Worm (Caenorhabditis elegans): ENCODE data around the gene exl-1.

Gene exl-1

DNA sequence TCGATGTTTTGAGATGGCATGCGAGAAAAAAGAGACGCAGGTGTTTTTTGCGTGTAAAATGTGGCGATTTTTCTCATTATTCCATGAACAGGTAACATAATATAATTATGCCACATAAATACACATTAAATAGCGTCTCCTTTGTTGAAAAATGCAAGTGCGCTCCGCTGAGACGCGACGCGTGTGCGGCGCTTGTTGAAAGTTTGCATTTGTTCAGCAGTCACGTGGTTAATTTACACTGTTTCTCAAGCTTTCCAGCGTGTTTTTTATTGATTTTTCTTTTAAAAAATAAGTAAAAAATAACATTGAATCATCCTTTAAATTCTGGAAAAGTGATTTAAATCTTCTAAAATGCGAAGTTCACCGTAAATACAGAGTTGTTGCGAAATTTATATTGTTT is 13.7 kb downstream of the exl-1 start (continued):
- TF ChIP-seq xbp-1 (tag; optimal IDR thresholded peaks at IDR 0.05) (peak; percentile 88), nhr-20 (tag; optimal IDR thresholded peaks at IDR 0.05) (peak; percentile 91), nhr-47 (tag; optimal IDR thresholded peaks at IDR 0.05) (peak; percentile 89), ets-5 (GFP tag; IDR thresholded peaks at IDR 0.05) (no peak), mdl-1 (tag; optimal IDR thresholded peaks at IDR 0.05) (peak; percentile 23 to 98)

DNA sequence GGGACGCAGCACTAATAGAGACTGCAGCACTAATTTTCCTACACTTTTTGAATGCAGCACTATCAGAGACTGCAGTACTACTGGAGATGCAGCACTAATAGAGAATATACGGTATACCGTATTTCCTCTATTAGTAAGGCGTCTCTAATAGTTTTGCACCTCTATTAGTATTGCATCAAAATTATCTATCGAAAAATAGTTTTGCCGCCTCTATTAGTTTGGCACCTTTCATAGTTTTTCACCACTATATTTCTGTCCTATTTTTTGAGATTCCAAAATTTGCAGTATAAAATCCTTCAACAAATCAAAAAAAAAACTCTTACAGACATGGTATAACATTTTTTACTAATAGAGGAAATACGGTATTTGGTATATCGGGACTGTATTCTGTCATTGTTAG is 19.5 kb downstream of the exl-1 start:
- TF ChIP-seq nhr-76 (tag; optimal IDR thresholded peaks at IDR 0.05) = no peak
- TF ChIP-seq efl-1 (optimal IDR thresholded peaks at IDR 0.05) = no peak
- no peak for TF ChIP-seq efl-1 (GFP tag; optimal IDR thresholded peaks at IDR 0.05 in 1 of 2)
- no peak for TF ChIP-seq mdl-1 (tag; optimal IDR thresholded peaks at IDR 0.05)
- TF ChIP-seq lsy-2 (tag; optimal IDR thresholded peaks at IDR 0.05) = no peak
- no peak for TF ChIP-seq nhr-71 (tag; optimal IDR thresholded peaks at IDR 0.05)
- no peak for TF ChIP-seq ceh-88 (GFP tag; IDR thresholded peaks at IDR 0.05)
- no peak for TF ChIP-seq unc-98 (GFP tag; IDR thresholded peaks at IDR 0.05)
- TF ChIP-seq nhr-28 (tag; optimal IDR thresholded peaks at IDR 0.05) = no peak
- TF ChIP-seq fkh-4 (tag; optimal IDR thresholded peaks at IDR 0.05; ENCODE audit: borderline replicate concordance) = no peak
- TF ChIP-seq nhr-11 (tag; optimal IDR thresholded peaks at IDR 0.05) = no peak

DNA sequence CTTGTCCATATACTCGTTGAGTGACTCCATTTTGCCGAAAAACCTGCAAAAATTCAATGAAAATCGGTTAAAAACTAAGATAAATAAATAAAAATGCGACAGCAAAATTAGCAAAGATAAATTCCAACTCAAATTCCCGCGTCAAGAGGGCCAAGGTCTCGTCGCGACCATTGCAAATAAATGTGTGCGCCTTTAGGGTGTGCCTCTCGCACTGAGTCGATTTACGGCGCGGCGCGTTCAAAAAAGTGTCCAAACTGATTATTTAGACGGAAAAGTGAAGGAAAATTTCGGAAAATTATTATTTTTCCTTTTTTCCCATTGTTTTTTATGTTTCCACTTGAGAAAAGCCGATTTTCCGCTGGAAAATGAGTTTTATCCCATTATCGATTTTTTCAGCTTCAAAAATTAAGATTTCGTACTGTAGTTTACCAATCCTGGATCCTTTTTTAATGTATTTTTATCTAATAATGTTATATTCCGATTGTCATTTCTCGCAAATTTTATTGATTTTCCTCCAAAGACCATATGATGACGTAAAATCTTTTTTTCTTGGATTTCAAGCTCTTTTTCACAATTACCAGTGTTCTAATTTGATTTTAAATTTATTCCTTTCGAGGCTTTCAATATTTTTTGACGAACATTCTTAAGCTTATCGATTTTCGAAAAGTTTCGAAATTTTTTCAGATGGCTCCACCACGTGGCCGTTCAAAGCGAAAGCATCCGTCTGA is 23.1 kb downstream of the exl-1 start, which contains the start of the genes kbp-3 and nurf-1:
Gene kbp-3, minus strand, starts transcription at position 43 of the 728 bp plus-strand sequence.
Gene nurf-1, plus strand, starts transcription at position 678 of the 728 bp plus-strand sequence.
- no peak for TF ChIP-seq sptf-1 (tag; optimal IDR thresholded peaks at IDR 0.05)
- TF ChIP-seq alr-1 (tag; optimal IDR thresholded peaks at IDR 0.05; ENCODE audit: borderline replicate concordance) = no peak
- peak; percentile 15 for TF ChIP-seq mep-1 (tag; optimal IDR thresholded peaks at IDR 0.05)
- TF ChIP-seq ceh-8 (GFP tag; optimal IDR thresholded peaks at IDR 0.05) = no peak
- no peak for TF ChIP-seq tlp-1 (tag; optimal IDR thresholded peaks at IDR 0.05)
- TF ChIP-seq hlh-17 (GFP tag; optimal IDR thresholded peaks at IDR 0.05; ENCODE audit: borderline replicate concordance) = no peak
- no peak for TF ChIP-seq efl-3 (GFP tag; optimal IDR thresholded peaks at IDR 0.05)
- TF ChIP-seq lin-39 (tag; optimal IDR thresholded peaks at IDR 0.05) = no peak
- TF ChIP-seq C34B4.2 (tag; optimal IDR thresholded peaks at IDR 0.05) = no peak
- no peak for TF ChIP-seq hlh-4 (tag; optimal IDR thresholded peaks at IDR 0.05)
- TF ChIP-seq snu-23 (GFP tag; optimal IDR thresholded peaks at IDR 0.05) = peak; percentile 68
- TF ChIP-seq elt-2 (tag; optimal IDR thresholded peaks at IDR 0.05) = no peak
- TF ChIP-seq lin-15B (tag; optimal IDR thresholded peaks at IDR 0.05) = peak; percentile 65
- TF ChIP-seq pax-3 (tag; optimal IDR thresholded peaks at IDR 0.05) = no peak
- no peak for TF ChIP-seq nhr-76 (tag; optimal IDR thresholded peaks at IDR 0.05)
- no peak for TF ChIP-seq C04F5.9 (tag; optimal IDR thresholded peaks at IDR 0.05)
- peak; percentile 53 for TF ChIP-seq nhr-47 (tag; optimal IDR thresholded peaks at IDR 0.05)
- no peak for TF ChIP-seq grh-1 (GFP tag; IDR thresholded peaks at IDR 0.05)
- TF ChIP-seq vab-15 (tag; optimal IDR thresholded peaks at IDR 0.05) = no peak
- peak; percentile 77 to 91 for TF ChIP-seq efl-1 (optimal IDR thresholded peaks at IDR 0.05)
- TF ChIP-seq efl-1 (GFP tag; optimal IDR thresholded peaks at IDR 0.05 in 1 of 2) = peak; percentile 91 to 99
- TF ChIP-seq lsy-2 (tag; optimal IDR thresholded peaks at IDR 0.05) = peak; percentile 56 to 89
- TF ChIP-seq aha-1 (tag; optimal IDR thresholded peaks at IDR 0.05) = no peak
- peak; percentile 31 for TF ChIP-seq rnt-1 (tag; optimal IDR thresholded peaks at IDR 0.05)
- no peak for TF ChIP-seq hpl-2 (GFP tag; optimal IDR thresholded peaks at IDR 0.05)
- no peak for TF ChIP-seq nhr-12 (tag; optimal IDR thresholded peaks at IDR 0.05)
- no peak for TF ChIP-seq nhr-28 (tag; optimal IDR thresholded peaks at IDR 0.05)
- no peak for TF ChIP-seq Y116A8C.19 (tag; optimal IDR thresholded peaks at IDR 0.05; ENCODE audit: borderline replicate concordance)
- no peak for TF ChIP-seq nhr-11 (tag; optimal IDR thresholded peaks at IDR 0.05)
- no peak for TF ChIP-seq lin-14 (GFP tag; optimal IDR thresholded peaks at IDR 0.05)
- TF ChIP-seq fkh-4 (tag; optimal IDR thresholded peaks at IDR 0.05; ENCODE audit: borderline replicate concordance) = no peak
- TF ChIP-seq egl-27 (tag; optimal IDR thresholded peaks at IDR 0.05) = no peak
- TF ChIP-seq skn-1 (tag; optimal IDR thresholded peaks at IDR 0.05) = peak; percentile 62
- no peak for TF ChIP-seq ztf-4 (tag; optimal IDR thresholded peaks at IDR 0.05)
- peak; percentile 23 for TF ChIP-seq fkh-8 (tag; optimal IDR thresholded peaks at IDR 0.05)
- peak; percentile 33 for TF ChIP-seq blmp-1 (tag; optimal IDR thresholded peaks at IDR 0.05)
- TF ChIP-seq zip-4 (GFP tag; optimal IDR thresholded peaks at IDR 0.05) = no peak
- TF ChIP-seq ceh-63 (GFP tag; optimal IDR thresholded peaks at IDR 0.05) = no peak
- no peak for TF ChIP-seq unc-98 (GFP tag; IDR thresholded peaks at IDR 0.05)
- peak; percentile 57 for TF ChIP-seq nhr-71 (tag; optimal IDR thresholded peaks at IDR 0.05)
- TF ChIP-seq F16B12.6 (tag; optimal IDR thresholded peaks at IDR 0.05) = peak; percentile 37

Measured in whole organism, L1 larva.